Fruit fly (Drosophila melanogaster) whole organism, embryonic: ENCODE data around the gene sip3.
A peak's percentile ranks its signal among the peaks of the same experiment; 100 is the strongest.

ENCODE experiments used
- Ada2b ChIP-seq: fragments of 200-800 bp; sonication (Bioruptor generic); IDR thresholded peaks from 2 replicates; pipeline ENCODE4 v1.3.6; 2022; ENCODE audit warnings: missing biosample characterization, missing genetic modification characterization
- Adf1 ChIP-seq: fragments of 200-800 bp; sonication (Bioruptor generic); IDR thresholded peaks from 2 replicates; pipeline ENCODE4 v1.3.6; 2022; ENCODE audit warnings: missing biosample characterization, missing genetic modification characterization
- Bdp1 ChIP-seq: fragments of 200-800 bp; sonication (Bioruptor generic); optimal IDR thresholded peaks from 3 replicates; lab custom pipeline; 2016; ENCODE audit warnings: missing biosample characterization, missing genetic modification characterization
- CG12659 ChIP-seq: fragments of 200-800 bp; sonication (Bioruptor generic); optimal IDR thresholded peaks from 3 replicates; lab custom pipeline; 2017; ENCODE audit warnings: mild to moderate bottlenecking, missing biosample characterization, missing genetic modification reagents, missing genetic modification characterization
- CG14014 ChIP-seq: fragments of 200-800 bp; sonication (Bioruptor generic); IDR thresholded peaks from 2 replicates; pipeline ENCODE4 v1.3.6; 2022; ENCODE audit warnings: missing biosample characterization, missing genetic modification characterization
- CG14667 ChIP-seq: fragments of 200-800 bp; sonication (Bioruptor generic); IDR thresholded peaks from 2 replicates; pipeline ENCODE4 v1.3.6; 2022; ENCODE audit warnings: missing biosample characterization, missing genetic modification characterization
- CG17829 ChIP-seq: fragments of 200-800 bp; optimal IDR thresholded peaks from 2 replicates; lab custom pipeline; 2019; ENCODE audit warnings: missing biosample characterization, mild to moderate bottlenecking, missing genetic modification characterization, moderate library complexity
- CG18764 ChIP-seq: fragments of 200-800 bp; sonication (Bioruptor generic); optimal IDR thresholded peaks from 3 replicates; lab custom pipeline; 2016; ENCODE audit warnings: missing biosample characterization, missing genetic modification characterization
- CG3065 ChIP-seq: fragments of 200-800 bp; sonication (Bioruptor generic); optimal IDR thresholded peaks from 2 replicates; lab custom pipeline; 2016; ENCODE audit warnings: missing biosample characterization, missing genetic modification characterization
- CG3838 ChIP-seq: fragments of 200-800 bp; sonication (Bioruptor generic); optimal IDR thresholded peaks from 3 replicates; lab custom pipeline; 2016; ENCODE audit warnings: missing biosample characterization, missing genetic modification characterization
- CG4730 ChIP-seq: fragments of 200-800 bp; sonication (Bioruptor generic); IDR thresholded peaks from 2 replicates; pipeline ENCODE4 v1.3.6; 2022; ENCODE audit warnings: missing biosample characterization, missing genetic modification characterization
- CG6175 ChIP-seq: fragments of 200-800 bp; sonication (Bioruptor generic); IDR thresholded peaks from 3 replicates; pipeline ENCODE4 v1.3.6; 2022; ENCODE audit warnings: missing biosample characterization, missing genetic modification characterization
- CG6254 ChIP-seq: fragments of 200-800 bp; sonication (Bioruptor generic); optimal IDR thresholded peaks from 3 replicates; lab custom pipeline; 2017; ENCODE audit warnings: mild to moderate bottlenecking, missing biosample characterization, missing genetic modification reagents, missing genetic modification characterization
- CG6791 ChIP-seq: fragments of 200-800 bp; sonication (Bioruptor generic); IDR thresholded peaks from 3 replicates; pipeline ENCODE4 v1.3.6; 2022; ENCODE audit warnings: missing biosample characterization, missing genetic modification characterization; ENCODE audit not compliant: partially characterized antibody
- CrebB ChIP-seq: fragments of 200-800 bp; sonication (Bioruptor generic); optimal IDR thresholded peaks from 3 replicates; lab custom pipeline; 2018; ENCODE audit warnings: missing biosample characterization, mild to moderate bottlenecking, missing genetic modification characterization
- D19A ChIP-seq: fragments of 200-800 bp; optimal IDR thresholded peaks from 3 replicates; lab custom pipeline; 2019; ENCODE audit warnings: missing biosample characterization, mild to moderate bottlenecking, missing genetic modification characterization, moderate library complexity
- Dfd ChIP-seq, 2 experiments: fragments of >200 bp; optimal IDR thresholded peaks; 2 replicates each; lab custom pipeline; 2017; ENCODE audit warnings: missing biosample characterization in 2 of 2, missing genetic modification characterization in 2 of 2
- Dip2 ChIP-seq: fragments of 200-800 bp; sonication (Bioruptor generic); IDR thresholded peaks from 2 replicates; pipeline ENCODE4 v1.3.6; 2022; ENCODE audit warnings: missing biosample characterization, missing genetic modification characterization
- Dref ChIP-seq: fragments of 200-800 bp; sonication (Bioruptor generic); IDR thresholded peaks from 2 replicates; pipeline ENCODE4 v1.3.6; 2022; ENCODE audit warnings: missing biosample characterization, missing genetic modification characterization
- Drgx ChIP-seq: fragments of 200-800 bp; sonication (Bioruptor generic); IDR thresholded peaks from 2 replicates; pipeline ENCODE4 v1.3.6; 2022; ENCODE audit warnings: missing biosample characterization, missing genetic modification characterization
- Elba2 ChIP-seq: fragments of 200-800 bp; sonication (Bioruptor generic); optimal IDR thresholded peaks from 3 replicates; lab custom pipeline; 2016; ENCODE audit warnings: missing biosample characterization, missing genetic modification characterization
- H15 ChIP-seq: fragments of 200-800 bp; sonication (Bioruptor generic); IDR thresholded peaks from 3 replicates; pipeline ENCODE4 v1.3.6; 2022; ENCODE audit warnings: missing biosample characterization, missing genetic modification characterization
- H2.0 ChIP-seq: fragments of 200-800 bp; sonication (Bioruptor generic); IDR thresholded peaks from 2 replicates; pipeline ENCODE4 v1.3.6; 2022; ENCODE audit warnings: missing biosample characterization, missing genetic modification characterization
- HmgZ ChIP-seq: fragments of 200-800 bp; sonication (Bioruptor generic); optimal IDR thresholded peaks from 2 replicates; lab custom pipeline; 2018; ENCODE audit warnings: missing biosample characterization, mild to moderate bottlenecking, missing genetic modification characterization
- Hmx ChIP-seq: fragments of 200-800 bp; sonication (Bioruptor generic); optimal IDR thresholded peaks from 2 replicates; lab custom pipeline; 2016; ENCODE audit warnings: missing biosample characterization, missing genetic modification characterization
- Hr3 ChIP-seq: fragments of 200-800 bp; sonication (Bioruptor generic); optimal IDR thresholded peaks from 3 replicates; lab custom pipeline; 2016; ENCODE audit warnings: missing biosample characterization, missing genetic modification characterization
- Hr78 ChIP-seq, 2 experiments: fragments of 200-800 bp in 1 of 2; fragments of >200 bp in 1 of 2; sonication (Bioruptor generic) in 1 of 2; optimal IDR thresholded peaks; 2 replicates each; lab custom pipeline; 2017 to 2019; ENCODE audit warnings: missing biosample characterization in 2 of 2, missing genetic modification characterization in 2 of 2, mild to moderate bottlenecking in 1 of 2, moderate library complexity in 1 of 2
- MESR4 ChIP-seq: fragments of 200-800 bp; sonication (Bioruptor generic); optimal IDR thresholded peaks from 2 replicates; lab custom pipeline; 2018; ENCODE audit warnings: missing biosample characterization, mild to moderate bottlenecking, missing genetic modification characterization, moderate library complexity
- Max ChIP-seq: fragments of 200-800 bp; sonication (Bioruptor generic); optimal IDR thresholded peaks from 2 replicates; lab custom pipeline; 2016; ENCODE audit warnings: missing biosample characterization, mild to moderate bottlenecking, missing genetic modification characterization
- Mes4 ChIP-seq: fragments of 200-800 bp; sonication (Bioruptor generic); optimal IDR thresholded peaks from 2 replicates; lab custom pipeline; 2016; ENCODE audit warnings: missing biosample characterization, missing genetic modification characterization
- Oaz ChIP-seq: fragments of 200-800 bp; sonication (Bioruptor generic); IDR thresholded peaks from 2 replicates; pipeline ENCODE4 v1.3.6; 2022; ENCODE audit warnings: missing biosample characterization, missing genetic modification characterization
- Pdp1 ChIP-seq, 2 experiments: fragments of 200-800 bp; sonication (Bioruptor generic); optimal IDR thresholded peaks; 3 replicates each; lab custom pipeline; 2016; ENCODE audit warnings: missing biosample characterization in 2 of 2, missing genetic modification characterization in 2 of 2, mild to moderate bottlenecking in 1 of 2, moderate library complexity in 1 of 2
- Sox100B ChIP-seq: fragments of 200-800 bp; sonication (Bioruptor generic); optimal IDR thresholded peaks from 3 replicates; lab custom pipeline; 2018; ENCODE audit warnings: missing biosample characterization, mild to moderate bottlenecking, missing genetic modification characterization
- ash1 ChIP-seq: fragments of 200-800 bp; sonication (Bioruptor generic); optimal IDR thresholded peaks from 2 replicates; lab custom pipeline; 2018; ENCODE audit warnings: missing biosample characterization, mild to moderate bottlenecking, missing genetic modification characterization
- bsh ChIP-seq, 2 experiments: fragments of 200-800 bp; sonication (Bioruptor generic); optimal IDR thresholded peaks; 2 replicates each; lab custom pipeline; 2017 to 2018; ENCODE audit warnings: mild to moderate bottlenecking in 2 of 2, missing biosample characterization in 2 of 2, missing genetic modification characterization in 2 of 2, moderate library complexity in 1 of 2
- cas ChIP-seq: fragments of 200-800 bp; sonication (Bioruptor generic); IDR thresholded peaks from 2 replicates; pipeline ENCODE4 v1.3.6; 2022; ENCODE audit warnings: missing biosample characterization, missing genetic modification characterization
- chif ChIP-seq, 2 experiments: fragments of 200-800 bp; sonication (Bioruptor generic); optimal IDR thresholded peaks; 3 replicates each; lab custom pipeline; 2016; ENCODE audit warnings: missing biosample characterization in 2 of 2, missing genetic modification characterization in 2 of 2
- dimm ChIP-seq: fragments of 200-800 bp; sonication (Bioruptor generic); IDR thresholded peaks from 2 replicates; pipeline ENCODE4 v1.3.6; 2022; ENCODE audit warnings: missing biosample characterization, missing genetic modification characterization
- gce ChIP-seq: fragments of 200-800 bp; sonication (Bioruptor generic); IDR thresholded peaks from 3 replicates; pipeline ENCODE4 v1.3.6; 2022; ENCODE audit warnings: missing biosample characterization, missing genetic modification characterization
- gsb ChIP-seq: fragments of 200-800 bp; sonication (Bioruptor generic); IDR thresholded peaks from 2 replicates; pipeline ENCODE4 v1.3.6; 2022; ENCODE audit warnings: missing biosample characterization, missing genetic modification characterization
- onecut ChIP-seq: fragments of 200-800 bp; sonication (Bioruptor generic); IDR thresholded peaks from 2 replicates; pipeline ENCODE4 v1.3.6; 2022; ENCODE audit warnings: missing biosample characterization, missing genetic modification characterization
- pros ChIP-seq: fragments of 200-800 bp; sonication (Bioruptor generic); optimal IDR thresholded peaks from 3 replicates; lab custom pipeline; 2019; ENCODE audit warnings: missing biosample characterization, mild to moderate bottlenecking, missing genetic modification characterization, moderate library complexity
- psq ChIP-seq: fragments of 200-800 bp; sonication (Bioruptor generic); optimal IDR thresholded peaks from 2 replicates; lab custom pipeline; 2017; ENCODE audit warnings: missing biosample characterization, missing genetic modification characterization
- ro ChIP-seq: fragments of 200-800 bp; sonication (Bioruptor generic); IDR thresholded peaks from 2 replicates; pipeline ENCODE4 v1.3.6; 2022; ENCODE audit warnings: missing biosample characterization, missing genetic modification characterization
- sug ChIP-seq: fragments of 200-800 bp; optimal IDR thresholded peaks from 2 replicates; lab custom pipeline; 2019; ENCODE audit warnings: missing biosample characterization, mild to moderate bottlenecking, missing genetic modification characterization, moderate library complexity

Gene sip3

dm6 chr3R:31765145-31765544 lies 6.9 kb upstream of the sip3 start:
- TF ChIP-seq psq (GFP tag; lab: Kevin White, UChicago): no peak
- TF ChIP-seq pros (GFP tag; lab: Kevin White, UChicago): no peak
- no peak for TF ChIP-seq CG6254
- no peak for TF ChIP-seq Dfd (GFP tag; optimal IDR thresholded peaks at IDR 0.05; lab: Kevin White, UChicago)
- no peak for TF ChIP-seq Hmx
- no peak for TF ChIP-seq CG4730
- TF ChIP-seq CG6175 (GFP tag; lab: Robert Waterston, UW): no peak
- TF ChIP-seq cas (GFP tag; lab: Robert Waterston, UW): no peak
- TF ChIP-seq CrebB: no peak
- no peak for TF ChIP-seq Dref (GFP tag; lab: Robert Waterston, UW)
- TF ChIP-seq chif (GFP tag; optimal IDR thresholded peaks at IDR 0.05; lab: Kevin White, UChicago): no peak
- no peak for TF ChIP-seq Bdp1 (GFP tag; lab: Kevin White, UChicago)
- no peak for TF ChIP-seq CG3838 (GFP tag; lab: Kevin White, UChicago)
- TF ChIP-seq, all 482 proteins: peak for 0

- TF ChIP-seq bsh (GFP tag; optimal IDR thresholded peaks at IDR 0.05; lab: Kevin White, UChicago) (peak in 1 of 2 experiments; percentile 24), Pdp1 (GFP tag; optimal IDR thresholded peaks at IDR 0.05; lab: Kevin White, UChicago) (peak in 1 of 2 experiments; percentile 4), CG17829 (tag; lab: Kevin White, UChicago) (no peak)
Observed at dm6 chr3R:31767528-31767927, 4.5 kb upstream of the sip3 start.

- peak in 1 of 2 experiments; percentile 46 for TF ChIP-seq bsh (GFP tag; optimal IDR thresholded peaks at IDR 0.05; lab: Kevin White, UChicago)
- TF ChIP-seq sug (tag; lab: Kevin White, UChicago): no peak
- TF ChIP-seq Hr78 (GFP tag; optimal IDR thresholded peaks at IDR 0.05; lab: Kevin White, UChicago): no peak
- TF ChIP-seq Drgx: peak; percentile 86
- 0 out of 3 replicates have a peak, but pooled peaks have one; percentile 42 for TF ChIP-seq CG6791 (GFP tag; lab: Robert Waterston, UW)
- TF ChIP-seq gce (GFP tag; lab: Robert Waterston, UW): no peak
Observed at dm6 chr3R:31768198-31768597, 3.8 kb upstream of the sip3 start.

- TF ChIP-seq Mes4 (GFP tag; lab: Kevin White, UChicago) (no peak), Elba2 (GFP tag; lab: Kevin White, UChicago) (peak; percentile 65), ash1 (no peak), CG14667 (GFP tag; lab: Robert Waterston, UW) (0 out of 2 replicates have a peak, but pooled peaks have one; percentile 43), CG12659 (GFP tag; lab: Kevin White, UChicago) (peak; percentile 91), H2.0 (GFP tag; lab: Robert Waterston, UW) (peak; percentile 78), Hr3 (GFP tag; lab: Kevin White, UChicago) (peak; percentile 78), Adf1 (GFP tag; lab: Robert Waterston, UW) (peak; percentile 18; the same call in 1 of the 2 replicates), gsb (GFP tag; lab: Robert Waterston, UW) (peak; percentile 50; the same call in 1 of the 2 replicates), Oaz (GFP tag; lab: Robert Waterston, UW) (peak; percentile 63; the same call in 1 of the 2 replicates), ro (GFP tag; lab: Robert Waterston, UW) (peak; percentile 23; the same call in 1 of the 2 replicates), MESR4 (GFP tag; lab: Kevin White, UChicago) (peak; percentile 24), CG3065 (GFP tag; lab: Kevin White, UChicago) (peak; percentile 21), onecut (GFP tag; lab: Robert Waterston, UW) (peak; percentile 64), dimm (peak; percentile 49; the same call in 1 of the 2 replicates), D19A (tag; lab: Kevin White, UChicago) (no peak), CG18764 (GFP tag; lab: Kevin White, UChicago) (peak; percentile 73), Ada2b (GFP tag; lab: Robert Waterston, UW) (peak; percentile 68), Dip2 (no peak), Sox100B (GFP tag; lab: Kevin White, UChicago) (peak; percentile 78), CG14014 (GFP tag; lab: Robert Waterston, UW) (peak; percentile 82), H15 (GFP tag; lab: Robert Waterston, UW) (peak; percentile 55; the same call in 1 of the 3 replicates), Max (GFP tag; lab: Kevin White, UChicago) (peak; percentile 55), HmgZ (tag; lab: Kevin White, UChicago) (peak; percentile 70)
Observed at dm6 chr3R:31776583-31777362, 4.8 kb downstream of the sip3 start, which contains the start of the genes CG2126 and faf. Gene CG2126, minus strand, starts transcription at chr3R:31776652. Gene faf, plus strand, starts transcription at chr3R:31777020.
